Worm (Caenorhabditis elegans): Measurements from ENCODE around the gene F23H11.5.

DNA sequence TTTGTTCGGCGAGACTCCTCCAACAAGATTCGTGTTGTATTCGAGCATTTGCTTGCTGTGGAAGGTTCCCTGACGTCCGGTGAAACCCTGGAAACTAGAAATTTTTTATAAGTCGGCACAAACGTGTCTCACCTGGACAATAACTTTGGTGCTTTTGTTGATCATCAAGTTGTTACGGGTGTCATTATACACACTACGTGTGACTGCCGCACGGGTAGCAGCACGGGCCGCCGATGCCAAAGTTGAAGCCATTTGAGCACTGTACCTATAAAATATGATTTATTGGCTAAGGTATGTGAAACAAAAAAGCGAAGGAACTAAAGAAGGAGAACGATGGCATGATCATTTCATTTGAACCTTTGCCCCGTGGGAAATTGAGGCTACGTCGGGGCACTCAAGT, 9.2 kb downstream of the F23H11.5 start, which contains the start of gene sucl-2:
- no peak for TF ChIP-seq unc-62 (GFP tag; optimal IDR thresholded peaks at IDR 0.05)
- no peak for TF ChIP-seq ceh-9 (tag; optimal IDR thresholded peaks at IDR 0.05)
- TF ChIP-seq zag-1 (tag; optimal IDR thresholded peaks at IDR 0.05) = no peak
- no peak for TF ChIP-seq nhr-23 (tag; optimal IDR thresholded peaks at IDR 0.05)
- TF ChIP-seq snpc-4 (tag; optimal IDR thresholded peaks at IDR 0.05) = no peak
- TF ChIP-seq nhr-25 (tag; optimal IDR thresholded peaks at IDR 0.05) = no peak
- TF ChIP-seq ztf-11 (tag; optimal IDR thresholded peaks at IDR 0.05) = no peak
- no peak for TF ChIP-seq ceh-28 (tag; optimal IDR thresholded peaks at IDR 0.05)
- TF ChIP-seq unc-39 (tag; optimal IDR thresholded peaks at IDR 0.05) = no peak
- TF ChIP-seq ztf-4 (tag; optimal IDR thresholded peaks at IDR 0.05) = no peak
- TF ChIP-seq egl-27 (tag; optimal IDR thresholded peaks at IDR 0.05) = no peak
- no peak for TF ChIP-seq lin-15B (tag; optimal IDR thresholded peaks at IDR 0.05)
- TF ChIP-seq lin-39 (tag; optimal IDR thresholded peaks at IDR 0.05) = no peak
- TF ChIP-seq mdl-1 (tag; optimal IDR thresholded peaks at IDR 0.05) = no peak

Measured in whole organism, L3 larva.